Fruit fly (Drosophila melanogaster): ENCODE results near the gene CG13050.

dm6 chr3L:16286258-16286657, 7.2 kb upstream of the CG13050 start:
- TF ChIP-seq Pif1A (GFP tag; optimal IDR thresholded peaks at IDR 0.05) (peak; percentile 65), CG9948 (tag; optimal IDR thresholded peaks at IDR 0.05) (peak; percentile 70), gl (tag; optimal IDR thresholded peaks at IDR 0.05) (peak; percentile 53), CG12605 (GFP tag; IDR thresholded peaks at IDR 0.05) (no peak), Snoo (tag; optimal IDR thresholded peaks at IDR 0.05) (peak; percentile 7)

Data from whole organism, pupa.